Worm (Caenorhabditis elegans) whole organism, early embryonic: Measurements from ENCODE around the gene C25E10.7.

Experiments
- F13C5.2 ChIP-seq: sonication (generic microtip); optimal IDR thresholded peaks from 2 replicates; lab custom pipeline; 2017; ENCODE audit warnings: mild to moderate bottlenecking, missing genetic modification characterization, inconsistent platforms, missing compliant biosample characterization
- aly-1 ChIP-seq: sonication (generic microtip); optimal IDR thresholded peaks from 2 replicates; lab custom pipeline; 2016; ENCODE audit warnings: missing genetic modification characterization, missing compliant biosample characterization
- ama-1 ChIP-seq: fragments of 150-350 bp; optimal IDR thresholded peaks from 2 replicates; lab custom pipeline; 2014
- ceh-36 ChIP-seq: sonication (generic microtip); optimal IDR thresholded peaks from 2 replicates; lab custom pipeline; 2016; ENCODE audit warnings: missing genetic modification characterization, inconsistent platforms, missing compliant biosample characterization
- ets-7 ChIP-seq: sonication (generic microtip); optimal IDR thresholded peaks from 2 replicates; lab custom pipeline; 2016; ENCODE audit warnings: missing genotype, missing genetic modification characterization, missing compliant biosample characterization
- flt-1 ChIP-seq: fragments of 200-800 bp; sonication (Bioruptor generic); IDR thresholded peaks from 2 replicates; pipeline ENCODE4 v1.3.6; 2022; ENCODE audit warnings: missing genetic modification characterization, missing compliant biosample characterization
- hmbx-1 ChIP-seq: sonication (generic microtip); optimal IDR thresholded peaks from 2 replicates; lab custom pipeline; 2016; ENCODE audit warnings: mild to moderate bottlenecking, missing genetic modification characterization, missing compliant biosample characterization
- hnd-1 ChIP-seq: sonication (generic microtip); optimal IDR thresholded peaks from 2 replicates; lab custom pipeline; 2016; ENCODE audit warnings: missing genetic modification characterization, missing compliant biosample characterization
- pes-1 ChIP-seq: fragments of 200-800 bp; sonication (Bioruptor generic); IDR thresholded peaks from 2 replicates; pipeline ENCODE4 v1.3.6; 2022; ENCODE audit warnings: missing genetic modification reagents, missing genetic modification characterization, missing compliant biosample characterization
- scrt-1 ChIP-seq: fragments of 200-800 bp; sonication (Bioruptor generic); IDR thresholded peaks from 2 replicates; pipeline ENCODE4 v1.3.6; 2022; ENCODE audit warnings: missing genetic modification characterization, missing compliant biosample characterization
- tbx-37 ChIP-seq: fragments of 200-800 bp; sonication (Bioruptor generic); conservative IDR thresholded peaks from 2 replicates; pipeline ENCODE4 v1.3.6; 2022; ENCODE audit warnings: missing genetic modification reagents, missing genetic modification characterization, missing compliant biosample characterization

ce11 chrV:9092209-9092608 lies 41.2 kb upstream of the C25E10.7 start, which contains the start of gene T27E4.1:
- TF ChIP-seq hnd-1 (tag; lab: Kevin White, UChicago) (no peak), hmbx-1 (tag; lab: Kevin White, UChicago) (no peak), tbx-37 (no peak), F13C5.2 (no peak), aly-1 (tag; lab: Kevin White, UChicago) (no peak), pes-1 (GFP tag; lab: Robert Waterston, UW) (no peak), ama-1 (lab: Kevin White, UChicago) (no peak), flt-1 (no peak), ceh-36 (tag; lab: Kevin White, UChicago) (no peak), scrt-1 (GFP tag; lab: Robert Waterston, UW) (no peak), ets-7 (tag; lab: Kevin White, UChicago) (no peak)
